Worm (Caenorhabditis elegans) whole organism, early embryonic: ENCODE data around the gene ZK1067.3.

Experiments used
- B0310.2 ChIP-seq: sonication (generic microtip); optimal IDR thresholded peaks from 2 replicates; lab custom pipeline; 2016; ENCODE audit warnings: mild to moderate bottlenecking, missing genetic modification characterization, missing compliant biosample characterization
- F13C5.2 ChIP-seq: sonication (generic microtip); optimal IDR thresholded peaks from 2 replicates; lab custom pipeline; 2017; ENCODE audit warnings: mild to moderate bottlenecking, missing genetic modification characterization, inconsistent platforms, missing compliant biosample characterization
- aly-1 ChIP-seq: sonication (generic microtip); optimal IDR thresholded peaks from 2 replicates; lab custom pipeline; 2016; ENCODE audit warnings: missing genetic modification characterization, missing compliant biosample characterization
- ama-1 ChIP-seq: fragments of 150-350 bp; optimal IDR thresholded peaks from 2 replicates; lab custom pipeline; 2014
- ceh-13 ChIP-seq: fragments of 200-800 bp; sonication (Bioruptor generic); optimal IDR thresholded peaks from 2 replicates; lab custom pipeline; 2018; ENCODE audit warnings: mild to moderate bottlenecking, missing genetic modification characterization, missing compliant biosample characterization
- ceh-36 ChIP-seq: sonication (generic microtip); optimal IDR thresholded peaks from 2 replicates; lab custom pipeline; 2016; ENCODE audit warnings: missing genetic modification characterization, inconsistent platforms, missing compliant biosample characterization
- ets-7 ChIP-seq: sonication (generic microtip); optimal IDR thresholded peaks from 2 replicates; lab custom pipeline; 2016; ENCODE audit warnings: missing genotype, missing genetic modification characterization, missing compliant biosample characterization
- flt-1 ChIP-seq: fragments of 200-800 bp; sonication (Bioruptor generic); IDR thresholded peaks from 2 replicates; pipeline ENCODE4 v1.3.6; 2022; ENCODE audit warnings: missing genetic modification characterization, missing compliant biosample characterization
- hmbx-1 ChIP-seq: sonication (generic microtip); optimal IDR thresholded peaks from 2 replicates; lab custom pipeline; 2016; ENCODE audit warnings: mild to moderate bottlenecking, missing genetic modification characterization, missing compliant biosample characterization
- hmg-4 ChIP-seq: fragments of 200-800 bp; sonication (Bioruptor generic); optimal IDR thresholded peaks from 2 replicates; lab custom pipeline; 2018; ENCODE audit warnings: mild to moderate bottlenecking, missing genetic modification characterization, missing compliant biosample characterization
- hnd-1 ChIP-seq: sonication (generic microtip); optimal IDR thresholded peaks from 2 replicates; lab custom pipeline; 2016; ENCODE audit warnings: missing genetic modification characterization, missing compliant biosample characterization
- pes-1 ChIP-seq: fragments of 200-800 bp; sonication (Bioruptor generic); IDR thresholded peaks from 2 replicates; pipeline ENCODE4 v1.3.6; 2022; ENCODE audit warnings: missing genetic modification reagents, missing genetic modification characterization, missing compliant biosample characterization
- scrt-1 ChIP-seq: fragments of 200-800 bp; sonication (Bioruptor generic); IDR thresholded peaks from 2 replicates; pipeline ENCODE4 v1.3.6; 2022; ENCODE audit warnings: missing genetic modification characterization, missing compliant biosample characterization
- sea-1 ChIP-seq: fragments of 200-800 bp; sonication (Bioruptor generic); conservative IDR thresholded peaks from 2 replicates; pipeline ENCODE4 v1.3.6; 2022; ENCODE audit warnings: missing genetic modification characterization, missing compliant biosample characterization
- tbx-11 ChIP-seq: fragments of 200-800 bp; sonication (Bioruptor generic); IDR thresholded peaks from 2 replicates; pipeline ENCODE4 v1.3.6; 2022; ENCODE audit warnings: missing genetic modification characterization, missing compliant biosample characterization
- tbx-37 ChIP-seq: fragments of 200-800 bp; sonication (Bioruptor generic); conservative IDR thresholded peaks from 2 replicates; pipeline ENCODE4 v1.3.6; 2022; ENCODE audit warnings: missing genetic modification reagents, missing genetic modification characterization, missing compliant biosample characterization
- tra-4 ChIP-seq: sonication (generic microtip); optimal IDR thresholded peaks from 2 replicates; lab custom pipeline; 2017; ENCODE audit warnings: missing genetic modification characterization, missing compliant biosample characterization

ZK1067.3 gene

ce11 chrII:9189648-9190047 is 33.4 kb upstream of the ZK1067.3 start:
- TF ChIP-seq hmbx-1 (tag; lab: Kevin White, UChicago) (no peak), ama-1 (lab: Kevin White, UChicago) (no peak), tra-4 (tag; lab: Kevin White, UChicago) (no peak), aly-1 (tag; lab: Kevin White, UChicago) (no peak), F13C5.2 (tag; lab: Kevin White, UChicago) (no peak), B0310.2 (no peak), scrt-1 (GFP tag; lab: Robert Waterston, UW) (no peak)

ce11 chrII:9190513-9191099 is 32.5 kb upstream of the ZK1067.3 start:
- TF ChIP-seq flt-1 (no peak), hmbx-1 (tag; lab: Kevin White, UChicago) (no peak)

- TF ChIP-seq hmbx-1 (tag; lab: Kevin White, UChicago), result no peak
- TF ChIP-seq ama-1 (lab: Kevin White, UChicago), result no peak
- no peak for TF ChIP-seq ceh-36 (tag; lab: Kevin White, UChicago)
- no peak for TF ChIP-seq flt-1
- TF ChIP-seq ceh-13, result no peak
- TF ChIP-seq aly-1 (tag; lab: Kevin White, UChicago), result no peak
- TF ChIP-seq hnd-1, result no peak
- no peak for TF ChIP-seq hmg-4 (GFP tag; lab: Kevin White, UChicago)
- TF ChIP-seq tbx-11 (GFP tag; lab: Robert Waterston, UW), result no peak
- no peak for TF ChIP-seq ets-7 (tag; lab: Kevin White, UChicago)
- TF ChIP-seq sea-1, result no peak
- TF ChIP-seq F13C5.2 (tag; lab: Kevin White, UChicago), result no peak
- no peak for TF ChIP-seq pes-1 (GFP tag; lab: Robert Waterston, UW)
- TF ChIP-seq tbx-37 (GFP tag; lab: Robert Waterston, UW), result no peak
- no peak for TF ChIP-seq B0310.2
- no peak for TF ChIP-seq tra-4 (tag; lab: Kevin White, UChicago)
Observed at ce11 chrII:9194195-9194594, 28.9 kb upstream of the ZK1067.3 start, which contains the start of gene twk-4. Gene twk-4 (minus strand): TSS chrII:9194295.

DNA sequence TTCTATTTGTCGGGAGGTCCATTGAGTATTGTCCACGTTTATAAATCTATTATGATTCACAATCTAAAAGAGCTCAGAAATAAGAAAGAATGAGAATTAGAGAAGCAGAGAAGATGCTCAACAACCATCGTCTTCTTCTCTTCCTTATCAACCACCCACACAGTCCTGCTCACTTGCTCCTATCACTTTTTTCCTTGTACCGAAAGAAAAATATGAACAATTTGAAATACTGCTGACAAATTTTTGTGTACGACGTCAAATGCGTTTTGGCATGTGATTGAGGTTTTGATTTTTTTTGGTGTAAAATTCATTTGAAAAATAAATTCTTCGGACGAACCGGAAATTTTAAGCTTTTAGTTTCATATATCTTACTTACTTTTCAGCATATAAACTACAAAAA is 26.7 kb upstream of the ZK1067.3 start:
- TF ChIP-seq ceh-36 (tag; lab: Kevin White, UChicago) (no peak), flt-1 (no peak), F13C5.2 (tag; lab: Kevin White, UChicago) (no peak), ama-1 (lab: Kevin White, UChicago) (no peak), pes-1 (GFP tag; lab: Robert Waterston, UW) (no peak), sea-1 (no peak), tbx-11 (GFP tag; lab: Robert Waterston, UW) (no peak), hnd-1 (no peak), B0310.2 (no peak), tbx-37 (GFP tag; lab: Robert Waterston, UW) (no peak), hmbx-1 (tag; lab: Kevin White, UChicago) (no peak), aly-1 (tag; lab: Kevin White, UChicago) (no peak), ets-7 (tag; lab: Kevin White, UChicago) (no peak), tra-4 (tag; lab: Kevin White, UChicago) (no peak), scrt-1 (GFP tag; lab: Robert Waterston, UW) (no peak), ceh-13 (no peak), hmg-4 (GFP tag; lab: Kevin White, UChicago) (no peak)

DNA sequence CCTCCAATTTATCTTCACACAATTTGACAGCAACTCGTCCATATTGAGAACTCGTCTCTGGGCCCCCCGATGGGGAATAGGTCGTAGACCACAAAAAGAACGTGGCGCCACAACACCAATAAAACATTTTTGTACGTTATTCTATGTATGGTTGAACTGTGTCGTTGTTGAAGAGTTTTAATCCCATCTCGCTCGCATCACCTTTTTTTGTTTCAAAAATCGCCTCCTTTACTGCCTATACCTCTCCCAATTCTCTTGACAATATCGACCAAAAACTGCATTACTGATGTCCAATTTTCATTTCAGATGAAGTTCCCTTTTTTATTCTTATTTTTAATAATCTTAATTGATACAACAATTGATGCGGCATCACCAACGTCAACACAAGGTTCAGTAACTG is 25.9 kb upstream of the ZK1067.3 start, which contains the start of gene let-23:
Gene let-23, plus strand, starts transcription at position 301 of the 400 bp plus-strand sequence.
- no peak for TF ChIP-seq ceh-36 (tag; lab: Kevin White, UChicago)
- no peak for TF ChIP-seq flt-1
- no peak for TF ChIP-seq F13C5.2 (tag; lab: Kevin White, UChicago)
- TF ChIP-seq tbx-37 (GFP tag; lab: Robert Waterston, UW), result no peak
- no peak for TF ChIP-seq B0310.2
- TF ChIP-seq ets-7 (tag; lab: Kevin White, UChicago), result no peak
- TF ChIP-seq scrt-1 (GFP tag; lab: Robert Waterston, UW), result no peak
- no peak for TF ChIP-seq tbx-11 (GFP tag; lab: Robert Waterston, UW)
- TF ChIP-seq pes-1 (GFP tag; lab: Robert Waterston, UW), result no peak
- no peak for TF ChIP-seq aly-1 (tag; lab: Kevin White, UChicago)
- TF ChIP-seq ceh-13, result no peak
- no peak for TF ChIP-seq hmbx-1 (tag; lab: Kevin White, UChicago)
- TF ChIP-seq sea-1, result no peak

DNA sequence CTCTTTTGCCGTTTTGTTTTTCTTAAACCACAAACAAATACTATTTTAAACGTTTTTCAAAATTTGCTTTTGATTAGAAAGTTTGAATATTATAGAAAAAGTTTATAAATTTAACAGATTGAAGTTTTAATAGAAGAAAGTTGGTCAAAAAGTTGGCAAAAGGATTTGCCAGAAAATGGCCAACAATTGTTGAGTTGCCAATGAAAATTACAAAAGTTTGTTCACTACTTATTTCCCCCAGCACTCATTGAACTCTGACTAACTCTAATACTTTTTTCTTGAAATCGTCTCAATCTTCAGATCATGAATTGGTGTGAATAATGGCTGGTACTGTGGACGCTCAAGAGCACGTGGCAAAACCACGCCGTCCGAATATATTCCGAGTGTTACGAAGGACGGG is 13.0 kb upstream of the ZK1067.3 start, which contains the start of gene ZK1067.4:
Gene ZK1067.4, plus strand, starts transcription at position 301 of the 400 bp plus-strand sequence.
- TF ChIP-seq ceh-36 (tag; lab: Kevin White, UChicago) (no peak), ets-7 (tag; lab: Kevin White, UChicago) (no peak), tbx-37 (GFP tag; lab: Robert Waterston, UW) (no peak), hnd-1 (no peak), B0310.2 (no peak), aly-1 (tag; lab: Kevin White, UChicago) (no peak), sea-1 (no peak), tbx-11 (GFP tag; lab: Robert Waterston, UW) (no peak), pes-1 (GFP tag; lab: Robert Waterston, UW) (no peak)

DNA sequence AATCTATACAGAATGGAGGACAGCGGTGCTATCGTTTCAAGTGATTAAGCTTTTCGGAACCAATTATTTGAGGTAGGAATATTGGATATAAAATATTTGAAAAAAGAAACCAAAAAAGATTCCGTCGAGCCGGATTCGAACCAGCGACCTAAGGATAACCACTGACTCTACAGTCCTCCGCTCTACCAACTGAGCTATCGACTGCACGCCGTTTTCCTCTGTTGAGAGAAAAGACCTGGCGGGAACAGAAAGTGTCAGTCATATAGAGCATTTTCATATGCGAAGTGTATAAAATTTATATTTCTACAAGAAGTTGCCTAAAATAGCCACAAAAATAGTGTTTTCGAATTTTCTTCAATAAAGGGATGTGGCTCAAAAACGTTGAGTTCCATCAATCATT is 11.4 kb upstream of the ZK1067.3 start:
- TF ChIP-seq tra-4 (tag; lab: Kevin White, UChicago) (no peak), ets-7 (tag; lab: Kevin White, UChicago) (no peak), F13C5.2 (tag; lab: Kevin White, UChicago) (no peak), pes-1 (GFP tag; lab: Robert Waterston, UW) (no peak), tbx-37 (GFP tag; lab: Robert Waterston, UW) (no peak), hmbx-1 (tag; lab: Kevin White, UChicago) (no peak), scrt-1 (GFP tag; lab: Robert Waterston, UW) (no peak), aly-1 (tag; lab: Kevin White, UChicago) (no peak), ama-1 (lab: Kevin White, UChicago) (no peak), tbx-11 (GFP tag; lab: Robert Waterston, UW) (no peak), sea-1 (no peak), ceh-36 (tag; lab: Kevin White, UChicago) (no peak), B0310.2 (no peak), hnd-1 (no peak), hmg-4 (GFP tag; lab: Kevin White, UChicago) (no peak), flt-1 (no peak), ceh-13 (no peak)
